Worm (Caenorhabditis elegans) whole organism, midembryonic: ENCODE results near the gene exos-8.

Experiments used
- T22C8.4 ChIP-seq: fragments of 200-800 bp; sonication (Bioruptor generic); IDR thresholded peaks from 2 replicates; pipeline ENCODE4 v1.3.6; 2022; ENCODE audit warnings: missing genetic modification characterization, missing compliant biosample characterization
- cog-1 ChIP-seq: sonication (generic microtip); optimal IDR thresholded peaks from 2 replicates; lab custom pipeline; 2016; ENCODE audit warnings: missing genetic modification characterization, missing compliant biosample characterization
- flt-1 ChIP-seq: fragments of 200-800 bp; sonication (Bioruptor generic); IDR thresholded peaks from 2 replicates; pipeline ENCODE4 v1.3.6; 2022; ENCODE audit warnings: missing genetic modification characterization, missing compliant biosample characterization
- klf-2 ChIP-seq: fragments of 200-800 bp; sonication (Bioruptor generic); conservative IDR thresholded peaks from 2 replicates; pipeline ENCODE4 v1.3.6; 2022; ENCODE audit warnings: missing genetic modification reagents, missing genetic modification characterization, missing compliant biosample characterization
- med-1 ChIP-seq: sonication (generic microtip); optimal IDR thresholded peaks from 2 replicates; lab custom pipeline; 2017; ENCODE audit warnings: missing genetic modification characterization, mild to moderate bottlenecking, missing compliant biosample characterization, antibody characterized with exemption, missing genetic modification reagents; ENCODE audit not compliant: insufficient read depth
- tab-1 ChIP-seq: fragments of 200-800 bp; sonication (Bioruptor generic); IDR thresholded peaks from 2 replicates; pipeline ENCODE4 v1.3.6; 2022; ENCODE audit warnings: missing genetic modification characterization, missing compliant biosample characterization
- ztf-23 ChIP-seq: fragments of 200-800 bp; sonication (Bioruptor generic); IDR thresholded peaks from 2 replicates; pipeline ENCODE4 v1.3.6; 2022; ENCODE audit warnings: missing genetic modification reagents, missing genetic modification characterization, missing compliant biosample characterization
- ztf-29 ChIP-seq: fragments of 200-800 bp; sonication (Bioruptor generic); IDR thresholded peaks from 2 replicates; pipeline ENCODE4 v1.3.6; 2022; ENCODE audit warnings: missing genetic modification reagents, missing genetic modification characterization, missing compliant biosample characterization

ce11 chrII:6750929-6751328 is 9.4 kb downstream of the exos-8 start, which contains the start of gene F41G3.20:
- TF ChIP-seq flt-1 (GFP tag; lab: Robert Waterston, UW) (no peak), T22C8.4 (GFP tag; lab: Robert Waterston, UW) (no peak), med-1 (GFP tag; lab: Kevin White, UChicago) (no peak), ztf-29 (GFP tag; lab: Robert Waterston, UW) (no peak), klf-2 (GFP tag; lab: Robert Waterston, UW) (no peak), cog-1 (tag; lab: Kevin White, UChicago) (no peak), ztf-23 (no peak), tab-1 (GFP tag; lab: Robert Waterston, UW) (no peak)
